Fruit fly (Drosophila melanogaster) whole organism, prepupa: ENCODE data around the gene hry.

Experiments
- Blimp-1 ChIP-seq: fragments of 200-800 bp; sonication (Bioruptor generic); optimal IDR thresholded peaks from 3 replicates; lab custom pipeline; 2017; ENCODE audit warnings: missing biosample characterization, missing genetic modification characterization, mild to moderate bottlenecking, moderate library complexity, missing genetic modification reagents
- CG4318 ChIP-seq: fragments of 200-800 bp; sonication (Bioruptor generic); optimal IDR thresholded peaks from 3 replicates; lab custom pipeline; 2017; ENCODE audit warnings: missing biosample characterization, mild to moderate bottlenecking, missing genetic modification characterization
- CG6163 ChIP-seq: fragments of 200-800 bp; sonication (Bioruptor generic); IDR thresholded peaks from 3 replicates; pipeline ENCODE4 v1.3.6; 2022; ENCODE audit warnings: missing biosample characterization, missing genetic modification characterization
- CG6792 ChIP-seq: fragments of 200-800 bp; sonication (Bioruptor generic); optimal IDR thresholded peaks from 3 replicates; lab custom pipeline; 2016; ENCODE audit warnings: missing biosample characterization, missing genetic modification characterization
- CG8632 ChIP-seq: fragments of 200-800 bp; sonication (Bioruptor generic); optimal IDR thresholded peaks from 3 replicates; lab custom pipeline; 2016; ENCODE audit warnings: missing biosample characterization, missing genetic modification characterization
- Ets96B ChIP-seq: fragments of 200-800 bp; optimal IDR thresholded peaks from 2 replicates; lab custom pipeline; 2019; ENCODE audit warnings: missing biosample characterization, mild to moderate bottlenecking, missing genetic modification characterization, moderate library complexity
- OdsH ChIP-seq: fragments of 200-800 bp; sonication (Bioruptor generic); optimal IDR thresholded peaks from 3 replicates; lab custom pipeline; 2016; ENCODE audit warnings: missing biosample characterization, missing genetic modification characterization
- Sox15 ChIP-seq: fragments of 200-800 bp; sonication (Bioruptor generic); optimal IDR thresholded peaks from 3 replicates; lab custom pipeline; 2016; ENCODE audit warnings: missing biosample characterization, missing genetic modification characterization

- TF ChIP-seq OdsH (GFP tag; lab: Kevin White, UChicago) (no peak), CG4318 (GFP tag; lab: Kevin White, UChicago) (no peak), Blimp-1 (GFP tag; lab: Kevin White, UChicago) (peak; percentile 7), CG6163 (GFP tag; lab: Robert Waterston, UW) (no peak), Ets96B (tag; lab: Kevin White, UChicago) (no peak), Sox15 (GFP tag; lab: Kevin White, UChicago) (no peak), CG6792 (no peak), CG8632 (no peak)
These were observed 22.3 kb downstream of the hry start for dm6 chr3L:8697862-8698261.
